Worm (Caenorhabditis elegans) whole organism, midembryonic: ENCODE data around the gene Y53C12A.7.

Source experiments
- cog-1 ChIP-seq: sonication (generic microtip); optimal IDR thresholded peaks from 2 replicates; lab custom pipeline; 2016; ENCODE audit warnings: missing genetic modification characterization, missing compliant biosample characterization
- ref-1 ChIP-seq: fragments of 200-800 bp; sonication (Bioruptor generic); conservative IDR thresholded peaks from 2 replicates; pipeline ENCODE4 v1.3.6; 2022; ENCODE audit warnings: missing genetic modification reagents, missing genetic modification characterization, missing compliant biosample characterization

- no peak for TF ChIP-seq ref-1
- TF ChIP-seq cog-1 (tag; lab: Kevin White, UChicago), result peak; percentile 80
These were observed 16.2 kb downstream of the Y53C12A.7 start, which contains the start of gene wee-1.3 for ce11 chrII:9716417-9717039.
